Fruit fly (Drosophila melanogaster) whole organism, embryonic: ENCODE results near the gene CG8851.

Experiments
- Ada2b ChIP-seq: fragments of 200-800 bp; sonication (Bioruptor generic); IDR thresholded peaks from 2 replicates; pipeline ENCODE4 v1.3.6; 2022; ENCODE audit warnings: missing biosample characterization, missing genetic modification characterization
- CG10209 ChIP-seq: fragments of 200-800 bp; sonication (Bioruptor generic); optimal IDR thresholded peaks from 3 replicates; lab custom pipeline; 2017; ENCODE audit warnings: missing biosample characterization, mild to moderate bottlenecking, missing genetic modification characterization, missing genetic modification reagents
- CG10267 ChIP-seq: fragments of 200-800 bp; sonication (Bioruptor generic); optimal IDR thresholded peaks from 2 replicates; lab custom pipeline; 2018; ENCODE audit warnings: missing biosample characterization, mild to moderate bottlenecking, missing genetic modification characterization, moderate library complexity
- CG10979 ChIP-seq: fragments of 200-800 bp; sonication (Bioruptor generic); optimal IDR thresholded peaks from 2 replicates; lab custom pipeline; 2018; ENCODE audit warnings: missing biosample characterization, mild to moderate bottlenecking, missing genetic modification characterization, moderate library complexity
- CG11085 ChIP-seq: fragments of 200-800 bp; sonication (Bioruptor generic); IDR thresholded peaks from 2 replicates; pipeline ENCODE4 v1.3.6; 2022; ENCODE audit warnings: missing biosample characterization, missing genetic modification characterization
- CG12219 ChIP-seq: fragments of 200-800 bp; sonication (Bioruptor generic); optimal IDR thresholded peaks from 3 replicates; lab custom pipeline; 2018; ENCODE audit warnings: missing biosample characterization, mild to moderate bottlenecking, missing genetic modification characterization
- CG12769 ChIP-seq: fragments of 200-800 bp; sonication (Bioruptor generic); optimal IDR thresholded peaks from 2 replicates; lab custom pipeline; 2019; ENCODE audit warnings: missing biosample characterization, mild to moderate bottlenecking, missing genetic modification characterization, moderate library complexity
- CG12942 ChIP-seq: fragments of 200-800 bp; sonication (Bioruptor generic); optimal IDR thresholded peaks from 3 replicates; lab custom pipeline; 2016; ENCODE audit warnings: missing biosample characterization, missing genetic modification characterization
- CG14050 ChIP-seq: fragments of 200-800 bp; sonication (Bioruptor generic); IDR thresholded peaks from 3 replicates; pipeline ENCODE4 v1.3.6; 2022; ENCODE audit warnings: missing biosample characterization, missing genetic modification characterization
- CG14860 ChIP-seq: fragments of 200-800 bp; sonication (Bioruptor generic); IDR thresholded peaks from 3 replicates; pipeline ENCODE4 v1.3.6; 2022; ENCODE audit warnings: missing biosample characterization, missing genetic modification characterization; ENCODE audit not compliant: partially characterized antibody
- CG15011 ChIP-seq: fragments of 200-800 bp; sonication (Bioruptor generic); optimal IDR thresholded peaks from 3 replicates; lab custom pipeline; 2018; ENCODE audit warnings: missing biosample characterization, mild to moderate bottlenecking, missing genetic modification characterization
- CG17568 ChIP-seq: fragments of 200-800 bp; sonication (Bioruptor generic); optimal IDR thresholded peaks from 2 replicates; lab custom pipeline; 2018; ENCODE audit warnings: missing biosample characterization, mild to moderate bottlenecking, missing genetic modification characterization, moderate library complexity
- CG17829 ChIP-seq: fragments of 200-800 bp; optimal IDR thresholded peaks from 2 replicates; lab custom pipeline; 2019; ENCODE audit warnings: missing biosample characterization, mild to moderate bottlenecking, missing genetic modification characterization, moderate library complexity
- CG18011 ChIP-seq: fragments of 200-800 bp; sonication (Bioruptor generic); optimal IDR thresholded peaks from 2 replicates; lab custom pipeline; 2017; ENCODE audit warnings: missing biosample characterization, missing genetic modification characterization, mild to moderate bottlenecking, moderate library complexity, missing genotype
- CG2202 ChIP-seq: fragments of 200-800 bp; sonication (Bioruptor generic); optimal IDR thresholded peaks from 2 replicates; lab custom pipeline; 2018; ENCODE audit warnings: missing biosample characterization, mild to moderate bottlenecking, missing genetic modification characterization
- CG2678 ChIP-seq: fragments of 200-800 bp; sonication (Bioruptor generic); optimal IDR thresholded peaks from 3 replicates; lab custom pipeline; 2019; ENCODE audit warnings: missing biosample characterization, mild to moderate bottlenecking, missing genetic modification characterization, moderate library complexity
- CG2875 ChIP-seq: fragments of 200-800 bp; sonication (Bioruptor generic); optimal IDR thresholded peaks from 2 replicates; lab custom pipeline; 2017; ENCODE audit warnings: missing biosample characterization, mild to moderate bottlenecking, missing genetic modification characterization, missing genetic modification reagents
- CG2889 ChIP-seq: fragments of 200-800 bp; sonication (Bioruptor generic); IDR thresholded peaks from 3 replicates; pipeline ENCODE4 v1.3.6; 2022; ENCODE audit warnings: missing biosample characterization, missing genetic modification characterization
- CG32532 ChIP-seq: fragments of 200-800 bp; sonication (Bioruptor generic); IDR thresholded peaks from 2 replicates; pipeline ENCODE4 v1.3.6; 2022; ENCODE audit warnings: missing biosample characterization, missing genetic modification characterization
- CG4360 ChIP-seq: fragments of 200-800 bp; sonication (Bioruptor generic); IDR thresholded peaks from 2 replicates; pipeline ENCODE4 v1.3.6; 2022; ENCODE audit warnings: missing biosample characterization, missing genetic modification characterization
- CG4404 ChIP-seq: fragments of 200-800 bp; sonication (Bioruptor generic); IDR thresholded peaks from 2 replicates; pipeline ENCODE4 v1.3.6; 2022; ENCODE audit warnings: missing biosample characterization, missing genetic modification characterization
- CG7556 ChIP-seq: fragments of 200-800 bp; sonication (Bioruptor generic); optimal IDR thresholded peaks from 2 replicates; lab custom pipeline; 2017; ENCODE audit warnings: missing biosample characterization, mild to moderate bottlenecking, missing genetic modification characterization
- CG8290 ChIP-seq, 3 experiments: fragments of 200-800 bp; sonication (Bioruptor generic); optimal IDR thresholded peaks; 2 replicates each; lab custom pipeline; 2016 to 2019; ENCODE audit warnings: missing biosample characterization in 3 of 3, missing genetic modification characterization in 3 of 3, mild to moderate bottlenecking in 2 of 3, moderate library complexity in 1 of 3
- CG9932 ChIP-seq: fragments of 200-800 bp; sonication (Bioruptor generic); IDR thresholded peaks from 2 replicates; pipeline ENCODE4 v1.3.6; 2022; ENCODE audit warnings: missing biosample characterization, missing genetic modification characterization
- CTCF ChIP-seq: fragments of 200-800 bp; sonication (Bioruptor generic); optimal IDR thresholded peaks from 2 replicates; lab custom pipeline; 2017; ENCODE audit warnings: missing biosample characterization, mild to moderate bottlenecking, missing genetic modification characterization, moderate library complexity
- Chrac-16 ChIP-seq: fragments of 200-800 bp; sonication (Bioruptor generic); optimal IDR thresholded peaks from 3 replicates; lab custom pipeline; 2016; ENCODE audit warnings: missing biosample characterization, missing genetic modification characterization
- CrebB ChIP-seq: fragments of 200-800 bp; sonication (Bioruptor generic); optimal IDR thresholded peaks from 3 replicates; lab custom pipeline; 2018; ENCODE audit warnings: missing biosample characterization, mild to moderate bottlenecking, missing genetic modification characterization
- Dfd ChIP-seq, 2 experiments: fragments of >200 bp; optimal IDR thresholded peaks; 2 replicates each; lab custom pipeline; 2017; ENCODE audit warnings: missing biosample characterization in 2 of 2, missing genetic modification characterization in 2 of 2
- Dp ChIP-seq: fragments of 200-800 bp; sonication (Bioruptor generic); optimal IDR thresholded peaks from 2 replicates; lab custom pipeline; 2018; ENCODE audit warnings: missing biosample characterization, mild to moderate bottlenecking, missing genetic modification characterization, moderate library complexity
- HmgZ ChIP-seq: fragments of 200-800 bp; sonication (Bioruptor generic); optimal IDR thresholded peaks from 2 replicates; lab custom pipeline; 2018; ENCODE audit warnings: missing biosample characterization, mild to moderate bottlenecking, missing genetic modification characterization
- Hmx ChIP-seq: fragments of 200-800 bp; sonication (Bioruptor generic); optimal IDR thresholded peaks from 2 replicates; lab custom pipeline; 2016; ENCODE audit warnings: missing biosample characterization, missing genetic modification characterization
- NC2α ChIP-seq: fragments of 200-800 bp; sonication (Bioruptor generic); optimal IDR thresholded peaks from 2 replicates; lab custom pipeline; 2016; ENCODE audit warnings: missing biosample characterization, missing genetic modification characterization
- Opbp ChIP-seq: fragments of 200-800 bp; sonication (Bioruptor generic); IDR thresholded peaks from 3 replicates; pipeline ENCODE4 v1.3.6; 2022; ENCODE audit warnings: missing biosample characterization, missing genetic modification characterization; ENCODE audit not compliant: partially characterized antibody
- Rx ChIP-seq: fragments of 200-800 bp; sonication (Bioruptor generic); IDR thresholded peaks from 2 replicates; pipeline ENCODE4 v1.3.6; 2022; ENCODE audit warnings: missing biosample characterization, missing genetic modification characterization
- Vsx1 ChIP-seq: fragments of 200-800 bp; sonication (Bioruptor generic); optimal IDR thresholded peaks from 2 replicates; lab custom pipeline; 2017; ENCODE audit warnings: missing biosample characterization, mild to moderate bottlenecking, missing genetic modification characterization, missing genetic modification reagents
- Xrp1 ChIP-seq: fragments of 200-800 bp; sonication (Bioruptor generic); IDR thresholded peaks from 2 replicates; pipeline ENCODE4 v1.3.6; 2022; ENCODE audit warnings: missing biosample characterization, missing genetic modification characterization
- ato ChIP-seq: fragments of 200-800 bp; sonication (Bioruptor generic); IDR thresholded peaks from 2 replicates; pipeline ENCODE4 v1.3.6; 2022; ENCODE audit warnings: missing biosample characterization, missing genetic modification characterization; ENCODE audit not compliant: partially characterized antibody
- bbx ChIP-seq: fragments of 200-800 bp; sonication (Bioruptor generic); IDR thresholded peaks from 2 replicates; pipeline ENCODE4 v1.3.6; 2022; ENCODE audit warnings: missing biosample characterization, missing genetic modification characterization; ENCODE audit not compliant: partially characterized antibody
- cato ChIP-seq: fragments of 200-800 bp; sonication (Bioruptor generic); optimal IDR thresholded peaks from 2 replicates; lab custom pipeline; 2016; ENCODE audit warnings: missing biosample characterization, missing genetic modification characterization, borderline replicate concordance
- chinmo ChIP-seq: fragments of 200-800 bp; sonication (Bioruptor generic); IDR thresholded peaks from 4 replicates; pipeline ENCODE4 v1.3.6; 2022; ENCODE audit warnings: missing biosample characterization, missing genetic modification characterization; ENCODE audit not compliant: partially characterized antibody
- crc ChIP-seq: fragments of 200-800 bp; sonication (Bioruptor generic); optimal IDR thresholded peaks from 2 replicates; lab custom pipeline; 2016; ENCODE audit warnings: missing biosample characterization, missing genetic modification characterization
- crol ChIP-seq: fragments of 200-800 bp; sonication (Bioruptor generic); IDR thresholded peaks from 2 replicates; pipeline ENCODE4 v1.3.6; 2022; ENCODE audit warnings: missing biosample characterization, missing genetic modification characterization
- dimm ChIP-seq: fragments of 200-800 bp; sonication (Bioruptor generic); IDR thresholded peaks from 2 replicates; pipeline ENCODE4 v1.3.6; 2022; ENCODE audit warnings: missing biosample characterization, missing genetic modification characterization
- eve ChIP-seq, 2 experiments: fragments of >200 bp; optimal IDR thresholded peaks; 2 replicates each; lab custom pipeline; 2017; ENCODE audit warnings: missing biosample characterization in 2 of 2, missing genetic modification characterization in 2 of 2
- gsb-n ChIP-seq: fragments of 200-800 bp; sonication (Bioruptor generic); optimal IDR thresholded peaks from 3 replicates; lab custom pipeline; 2018; ENCODE audit warnings: missing biosample characterization, mild to moderate bottlenecking, missing genetic modification characterization
- inv ChIP-seq: fragments of 200-800 bp; sonication (Bioruptor generic); IDR thresholded peaks from 2 replicates; pipeline ENCODE4 v1.3.6; 2022; ENCODE audit warnings: missing biosample characterization, missing genetic modification characterization; ENCODE audit not compliant: partially characterized antibody
- org-1 ChIP-seq: fragments of 200-800 bp; sonication (Bioruptor generic); optimal IDR thresholded peaks from 2 replicates; lab custom pipeline; 2017; ENCODE audit warnings: missing biosample characterization, missing genetic modification characterization
- sima ChIP-seq: fragments of 200-800 bp; sonication (Bioruptor generic); optimal IDR thresholded peaks from 2 replicates; lab custom pipeline; 2016; ENCODE audit warnings: missing biosample characterization, missing genetic modification characterization
- stc ChIP-seq: fragments of 200-800 bp; sonication (Bioruptor generic); IDR thresholded peaks from 2 replicates; pipeline ENCODE4 v1.3.6; 2022; ENCODE audit warnings: missing biosample characterization, missing genetic modification characterization
- trem ChIP-seq: fragments of 200-800 bp; optimal IDR thresholded peaks from 3 replicates; lab custom pipeline; 2019; ENCODE audit warnings: missing biosample characterization, mild to moderate bottlenecking, missing genetic modification characterization, moderate library complexity
- zfh2 ChIP-seq: fragments of 200-800 bp; sonication (Bioruptor generic); optimal IDR thresholded peaks from 2 replicates; lab custom pipeline; 2016; ENCODE audit warnings: missing biosample characterization, missing genetic modification characterization

The CG8851 gene

dm6 chr2L:3480443-3480839 lies 39.0 kb upstream of the CG8851 start (continued):
- TF ChIP-seq trem (tag; lab: Kevin White, UChicago) (peak; percentile 35), CG32532 (GFP tag; lab: Robert Waterston, UW) (no peak; the same call in 1 of the 2 replicates), Chrac-16 (no peak), cato (no peak), CG18011 (no peak), chinmo (GFP tag; lab: Robert Waterston, UW) (peak; percentile 14; the same call in 1 of the 4 replicates), stc (no peak), crol (GFP tag; lab: Robert Waterston, UW) (no peak), CG17829 (tag; lab: Kevin White, UChicago) (peak; percentile 1), gsb-n (tag; lab: Kevin White, UChicago) (no peak), Dp (GFP tag; lab: Kevin White, UChicago) (peak; percentile 49), eve (GFP tag; optimal IDR thresholded peaks at IDR 0.05; lab: Kevin White, UChicago) (peak in 1 of 2 experiments; percentile 22), CG12219 (no peak), Rx (no peak), CrebB (no peak), crc (GFP tag; lab: Kevin White, UChicago) (no peak), CTCF (GFP tag; lab: Kevin White, UChicago) (peak; percentile 96), CG12942 (no peak), Dfd (GFP tag; optimal IDR thresholded peaks at IDR 0.05; lab: Kevin White, UChicago) (no peak), zfh2 (GFP tag; lab: Kevin White, UChicago) (no peak), CG10267 (tag; lab: Kevin White, UChicago) (peak; percentile 82), CG7556 (GFP tag; lab: Kevin White, UChicago) (no peak), CG8290 (GFP tag; optimal IDR thresholded peaks at IDR 0.05; lab: Kevin White, UChicago) (no peak), CG8290 (tag; optimal IDR thresholded peaks at IDR 0.05; lab: Kevin White, UChicago) (no peak), ato (GFP tag; lab: Robert Waterston, UW) (no peak), org-1 (GFP tag; lab: Kevin White, UChicago) (no peak), CG2678 (tag; lab: Kevin White, UChicago) (no peak), CG4360 (GFP tag; lab: Robert Waterston, UW) (no peak), CG2889 (GFP tag; lab: Robert Waterston, UW) (no peak), CG17568 (GFP tag; lab: Kevin White, UChicago) (no peak), NC2α (GFP tag; lab: Kevin White, UChicago) (no peak), Vsx1 (GFP tag; lab: Kevin White, UChicago) (peak; percentile 20), CG10209 (GFP tag; lab: Kevin White, UChicago) (no peak), HmgZ (tag; lab: Kevin White, UChicago) (no peak), Xrp1 (GFP tag; lab: Robert Waterston, UW) (no peak), Ada2b (no peak), CG14050 (GFP tag; lab: Robert Waterston, UW) (no peak), inv (no peak), Opbp (no peak), CG15011 (GFP tag; lab: Kevin White, UChicago) (no peak), CG2875 (GFP tag; lab: Kevin White, UChicago) (no peak), CG2202 (peak; percentile 12), CG14860 (GFP tag; lab: Robert Waterston, UW) (no peak), Hmx (GFP tag; lab: Kevin White, UChicago) (no peak), CG10979 (peak; percentile 14), sima (GFP tag; lab: Kevin White, UChicago) (no peak), CG12769 (tag; lab: Kevin White, UChicago) (no peak), CG4404 (GFP tag; lab: Robert Waterston, UW) (no peak), CG9932 (GFP tag; lab: Robert Waterston, UW) (no peak), CG11085 (no peak), bbx (GFP tag; lab: Robert Waterston, UW) (no peak), dimm (no peak)
